Fruit fly (Drosophila melanogaster): ENCODE data around the gene CG5194.
A peak's percentile ranks its signal among the peaks of the same experiment; 100 is the strongest.

The CG5194 gene

dm6 chr3L:9041042-9041477, 31.4 kb upstream of the CG5194 start, which contains the start of gene Doc1 (continued):
- TF ChIP-seq CG12104 (GFP tag; optimal IDR thresholded peaks at IDR 0.05) (no peak), tll (GFP tag; optimal IDR thresholded peaks at IDR 0.05) (peak in 1 of 2 experiments; percentile 63), mld (GFP tag; IDR thresholded peaks at IDR 0.05; ENCODE audit: partially characterized antibody) (no peak), CG17829 (tag; optimal IDR thresholded peaks at IDR 0.05) (peak; percentile 75), Spps (tag; optimal IDR thresholded peaks at IDR 0.05) (no peak), hkb (optimal IDR thresholded peaks at IDR 0.05) (no peak), hkb (GFP tag; IDR thresholded peaks at IDR 0.05) (0 out of 2 replicates have a peak, but pooled peaks have one; percentile 21), fd64A (GFP tag; optimal IDR thresholded peaks at IDR 0.05) (no peak)

dm6 chr3L:9039189-9039588, 29.6 kb upstream of the CG5194 start:
- TF ChIP-seq zen (tag; optimal IDR thresholded peaks at IDR 0.05): peak; percentile 88
- no peak for TF ChIP-seq hbn (GFP tag; IDR thresholded peaks at IDR 0.05; ENCODE audit: partially characterized antibody)
- peak; percentile 58 for TF ChIP-seq cad (GFP tag; optimal IDR thresholded peaks at IDR 0.05)

- peak; percentile 59 for TF ChIP-seq grn (GFP tag; optimal IDR thresholded peaks at IDR 0.05)
- TF ChIP-seq CG15479 (GFP tag; optimal IDR thresholded peaks at IDR 0.05): peak; percentile 83
- no peak for TF ChIP-seq Sin3A (optimal IDR thresholded peaks at IDR 0.05)
- TF ChIP-seq zen (tag; optimal IDR thresholded peaks at IDR 0.05): peak; percentile 78
Measured at dm6 chr3L:9037608-9038007, 28.0 kb upstream of the CG5194 start.

- peak; percentile 17 for TF ChIP-seq CG17385 (GFP tag; optimal IDR thresholded peaks at IDR 0.05)
- TF ChIP-seq CG13624 (GFP tag; optimal IDR thresholded peaks at IDR 0.05): no peak
- TF ChIP-seq CG9727 (GFP tag; optimal IDR thresholded peaks at IDR 0.05): peak; percentile 80
- peak; percentile 11 for TF ChIP-seq cwo (GFP tag; optimal IDR thresholded peaks at IDR 0.05)
- TF ChIP-seq CG4424 (GFP tag; optimal IDR thresholded peaks at IDR 0.05): peak; percentile 83
- no peak for TF ChIP-seq repo (GFP tag; optimal IDR thresholded peaks at IDR 0.05)
- TF ChIP-seq jigr1 (GFP tag; IDR thresholded peaks at IDR 0.05): peak; percentile 43; the same call in 1 of the 3 replicates
- no peak for TF ChIP-seq sc (optimal IDR thresholded peaks at IDR 0.05)
- peak; percentile 46 for TF ChIP-seq sc (GFP tag; optimal IDR thresholded peaks at IDR 0.05)
- peak; percentile 54 for TF ChIP-seq bcd (GFP tag; optimal IDR thresholded peaks at IDR 0.05)
- TF ChIP-seq CG4282 (GFP tag; optimal IDR thresholded peaks at IDR 0.05): no peak
- peak; percentile 36 for TF ChIP-seq CG4854 (GFP tag; optimal IDR thresholded peaks at IDR 0.05)
- TF ChIP-seq CG18262 (tag; optimal IDR thresholded peaks at IDR 0.05): peak; percentile 82
- no peak for TF ChIP-seq Stat92E (GFP tag; optimal IDR thresholded peaks at IDR 0.05)
- TF ChIP-seq CG11696 (GFP tag; IDR thresholded peaks at IDR 0.05): 0 out of 2 replicates have a peak, but pooled peaks have one; percentile 15
- TF ChIP-seq vnd (GFP tag; IDR thresholded peaks at IDR 0.05; ENCODE audit: partially characterized antibody): no peak
- peak; percentile 35 for TF ChIP-seq CG1647 (GFP tag; optimal IDR thresholded peaks at IDR 0.05)
- peak; percentile 74 for TF ChIP-seq Sox100B (GFP tag; optimal IDR thresholded peaks at IDR 0.05)
- peak; percentile 70 for TF ChIP-seq row (GFP tag; IDR thresholded peaks at IDR 0.05)
- TF ChIP-seq pnt (GFP tag; optimal IDR thresholded peaks at IDR 0.05): no peak
- TF ChIP-seq Ptx1 (GFP tag; IDR thresholded peaks at IDR 0.05): peak; percentile 70
- TF ChIP-seq CG10321 (GFP tag; IDR thresholded peaks at IDR 0.05): peak; percentile 26; the same call in 1 of the 2 replicates
- TF ChIP-seq CG17612 (GFP tag; IDR thresholded peaks at IDR 0.05): no peak
- TF ChIP-seq Asciz (GFP tag; optimal IDR thresholded peaks at IDR 0.05): peak; percentile 67
- TF ChIP-seq Kr (GFP tag; optimal IDR thresholded peaks at IDR 0.05): no peak
- peak; percentile 61 for TF ChIP-seq CG10654 (GFP tag; optimal IDR thresholded peaks at IDR 0.05)
- peak; percentile 80 for TF ChIP-seq CG11504 (tag; optimal IDR thresholded peaks at IDR 0.05)
- no peak for TF ChIP-seq HLH54F (GFP tag; optimal IDR thresholded peaks at IDR 0.05)
- TF ChIP-seq Awh (GFP tag; IDR thresholded peaks at IDR 0.05): peak; percentile 70
- TF ChIP-seq ATbp (GFP tag; optimal IDR thresholded peaks at IDR 0.05): no peak
- TF ChIP-seq maf-S (GFP tag; optimal IDR thresholded peaks at IDR 0.05): no peak
Measured at dm6 chr3L:9033999-9034626, 24.5 kb upstream of the CG5194 start.

Data from whole organism, embryonic.